Fruit fly (Drosophila melanogaster) whole organism, embryonic: ENCODE measurements around the gene Nf-YA.
A peak's percentile ranks its signal among the peaks of the same experiment; 100 is the strongest.

Experiments
- Blimp-1 ChIP-seq: fragments of 200-800 bp; sonication (Bioruptor generic); optimal IDR thresholded peaks from 3 replicates; lab custom pipeline; 2018; ENCODE audit warnings: missing biosample characterization, missing genetic modification characterization, mild to moderate bottlenecking, moderate library complexity, missing genetic modification reagents
- CG12071 ChIP-seq: fragments of 200-800 bp; sonication (Bioruptor generic); optimal IDR thresholded peaks from 3 replicates; lab custom pipeline; 2018; ENCODE audit warnings: missing biosample characterization, mild to moderate bottlenecking, missing genetic modification characterization
- CG15601 ChIP-seq: fragments of 200-800 bp; sonication (Bioruptor generic); optimal IDR thresholded peaks from 3 replicates; lab custom pipeline; 2019; ENCODE audit warnings: missing biosample characterization, mild to moderate bottlenecking, missing genetic modification characterization, moderate library complexity
- CG17802 ChIP-seq: fragments of 200-800 bp; sonication (Bioruptor generic); optimal IDR thresholded peaks from 2 replicates; lab custom pipeline; 2018; ENCODE audit warnings: missing biosample characterization, mild to moderate bottlenecking, missing genetic modification characterization, moderate library complexity
- CG18764 ChIP-seq: fragments of 200-800 bp; sonication (Bioruptor generic); optimal IDR thresholded peaks from 3 replicates; lab custom pipeline; 2016; ENCODE audit warnings: missing biosample characterization, missing genetic modification characterization
- CG2678 ChIP-seq: fragments of 200-800 bp; sonication (Bioruptor generic); optimal IDR thresholded peaks from 3 replicates; lab custom pipeline; 2019; ENCODE audit warnings: missing biosample characterization, mild to moderate bottlenecking, missing genetic modification characterization, moderate library complexity
- CG30403 ChIP-seq: fragments of 200-800 bp; sonication (Bioruptor generic); optimal IDR thresholded peaks from 3 replicates; lab custom pipeline; 2016; ENCODE audit warnings: missing biosample characterization, missing genetic modification characterization
- CG4424 ChIP-seq: fragments of 200-800 bp; sonication (Bioruptor generic); optimal IDR thresholded peaks from 3 replicates; lab custom pipeline; 2016; ENCODE audit warnings: missing biosample characterization, missing genetic modification characterization
- CG4730 ChIP-seq: fragments of 200-800 bp; sonication (Bioruptor generic); IDR thresholded peaks from 2 replicates; pipeline ENCODE4 v1.3.6; 2022; ENCODE audit warnings: missing biosample characterization, missing genetic modification characterization
- CG6854 ChIP-seq: fragments of 200-800 bp; sonication (Bioruptor generic); optimal IDR thresholded peaks from 3 replicates; lab custom pipeline; 2017; ENCODE audit warnings: missing biosample characterization, mild to moderate bottlenecking, missing genetic modification characterization
- CG7556 ChIP-seq: fragments of 200-800 bp; sonication (Bioruptor generic); optimal IDR thresholded peaks from 2 replicates; lab custom pipeline; 2017; ENCODE audit warnings: missing biosample characterization, mild to moderate bottlenecking, missing genetic modification characterization
- CG7839 ChIP-seq: fragments of 200-800 bp; sonication (Bioruptor generic); optimal IDR thresholded peaks from 3 replicates; lab custom pipeline; 2018; ENCODE audit warnings: missing biosample characterization, mild to moderate bottlenecking, missing genetic modification characterization, moderate library complexity
- CG8944 ChIP-seq: fragments of 200-800 bp; sonication (Bioruptor generic); optimal IDR thresholded peaks from 3 replicates; lab custom pipeline; 2016; ENCODE audit warnings: missing biosample characterization, missing genetic modification characterization
- CHES-1-like ChIP-seq: fragments of 200-800 bp; sonication (Bioruptor generic); optimal IDR thresholded peaks from 2 replicates; lab custom pipeline; 2016; ENCODE audit warnings: missing biosample characterization, missing genetic modification characterization
- CoRest ChIP-seq: fragments of 200-800 bp; sonication (Bioruptor generic); optimal IDR thresholded peaks from 3 replicates; lab custom pipeline; 2018; ENCODE audit warnings: missing biosample characterization, mild to moderate bottlenecking, missing genetic modification characterization, moderate library complexity
- Dad ChIP-seq: fragments of 200-800 bp; sonication (Bioruptor generic); optimal IDR thresholded peaks from 3 replicates; lab custom pipeline; 2016; ENCODE audit warnings: missing biosample characterization, missing genetic modification characterization
- Drgx ChIP-seq: fragments of 200-800 bp; sonication (Bioruptor generic); IDR thresholded peaks from 2 replicates; pipeline ENCODE4 v1.3.6; 2022; ENCODE audit warnings: missing biosample characterization, missing genetic modification characterization
- Eip74EF ChIP-seq, 2 experiments: fragments of 200-800 bp in 1 of 2; fragments of >200 bp in 1 of 2; sonication (Bioruptor generic) in 1 of 2; optimal IDR thresholded peaks; 2 replicates each; lab custom pipeline; 2017 to 2019; ENCODE audit warnings: missing biosample characterization in 2 of 2, missing genetic modification characterization in 2 of 2, mild to moderate bottlenecking in 1 of 2, moderate library complexity in 1 of 2
- Fer2 ChIP-seq: fragments of 200-800 bp; sonication (Bioruptor generic); optimal IDR thresholded peaks from 2 replicates; lab custom pipeline; 2018; ENCODE audit warnings: missing biosample characterization, mild to moderate bottlenecking, missing genetic modification characterization, moderate library complexity
- Fer3 ChIP-seq: fragments of 200-800 bp; sonication (Bioruptor generic); optimal IDR thresholded peaks from 2 replicates; lab custom pipeline; 2018; ENCODE audit warnings: missing biosample characterization, mild to moderate bottlenecking, missing genetic modification characterization, moderate library complexity
- Gsc ChIP-seq: fragments of 200-800 bp; sonication (Bioruptor generic); IDR thresholded peaks from 2 replicates; pipeline ENCODE4 v1.3.6; 2022; ENCODE audit warnings: missing biosample characterization, missing genetic modification characterization
- H15 ChIP-seq: fragments of 200-800 bp; sonication (Bioruptor generic); IDR thresholded peaks from 3 replicates; pipeline ENCODE4 v1.3.6; 2022; ENCODE audit warnings: missing biosample characterization, missing genetic modification characterization
- H2.0 ChIP-seq: fragments of 200-800 bp; sonication (Bioruptor generic); IDR thresholded peaks from 2 replicates; pipeline ENCODE4 v1.3.6; 2022; ENCODE audit warnings: missing biosample characterization, missing genetic modification characterization
- Hmx ChIP-seq: fragments of 200-800 bp; sonication (Bioruptor generic); optimal IDR thresholded peaks from 2 replicates; lab custom pipeline; 2016; ENCODE audit warnings: missing biosample characterization, missing genetic modification characterization
- Kr ChIP-seq: fragments of 200-800 bp; sonication (Bioruptor generic); optimal IDR thresholded peaks from 2 replicates; lab custom pipeline; 2017; ENCODE audit warnings: missing biosample characterization, mild to moderate bottlenecking, missing genetic modification characterization
- Meics ChIP-seq: fragments of 200-800 bp; sonication (Bioruptor generic); optimal IDR thresholded peaks from 2 replicates; lab custom pipeline; 2017; ENCODE audit warnings: missing biosample characterization, mild to moderate bottlenecking, missing genetic modification characterization
- NC2β ChIP-seq: fragments of 200-800 bp; sonication (Bioruptor generic); optimal IDR thresholded peaks from 2 replicates; lab custom pipeline; 2016; ENCODE audit warnings: missing biosample characterization, missing genetic modification characterization
- Opbp ChIP-seq: fragments of 200-800 bp; sonication (Bioruptor generic); IDR thresholded peaks from 3 replicates; pipeline ENCODE4 v1.3.6; 2022; ENCODE audit warnings: missing biosample characterization, missing genetic modification characterization; ENCODE audit not compliant: partially characterized antibody
- Ravus ChIP-seq: fragments of 200-800 bp; sonication (Bioruptor generic); IDR thresholded peaks from 2 replicates; pipeline ENCODE4 v1.3.6; 2022; ENCODE audit warnings: missing biosample characterization, missing genetic modification characterization
- Usf ChIP-seq: fragments of 200-800 bp; sonication (Bioruptor generic); optimal IDR thresholded peaks from 2 replicates; lab custom pipeline; 2017; ENCODE audit warnings: missing genotype, missing biosample characterization, missing genetic modification characterization
- ash1 ChIP-seq: fragments of 200-800 bp; sonication (Bioruptor generic); optimal IDR thresholded peaks from 2 replicates; lab custom pipeline; 2018; ENCODE audit warnings: missing biosample characterization, mild to moderate bottlenecking, missing genetic modification characterization
- ci ChIP-seq: fragments of 200-800 bp; sonication (Bioruptor generic); IDR thresholded peaks from 3 replicates; pipeline ENCODE4 v1.3.6; 2022; ENCODE audit warnings: missing biosample characterization, missing genetic modification characterization
- cwo ChIP-seq: fragments of 200-800 bp; sonication (Bioruptor generic); optimal IDR thresholded peaks from 3 replicates; lab custom pipeline; 2017; ENCODE audit warnings: missing biosample characterization, missing genetic modification characterization, mild to moderate bottlenecking, moderate library complexity, missing genetic modification reagents
- fd3F ChIP-seq: fragments of 200-800 bp; sonication (Bioruptor generic); optimal IDR thresholded peaks from 2 replicates; lab custom pipeline; 2018; ENCODE audit warnings: missing biosample characterization, mild to moderate bottlenecking, missing genetic modification characterization, moderate library complexity
- gce ChIP-seq: fragments of 200-800 bp; sonication (Bioruptor generic); IDR thresholded peaks from 3 replicates; pipeline ENCODE4 v1.3.6; 2022; ENCODE audit warnings: missing biosample characterization, missing genetic modification characterization
- gro ChIP-seq: fragments of 200-800 bp; sonication (Bioruptor generic); optimal IDR thresholded peaks from 2 replicates; lab custom pipeline; 2016; ENCODE audit warnings: missing biosample characterization, missing genetic modification characterization
- insv ChIP-seq, 2 experiments: fragments of 200-800 bp; sonication (Bioruptor generic); optimal IDR thresholded peaks; 3 replicates each; lab custom pipeline; 2016 to 2018; ENCODE audit warnings: missing biosample characterization in 2 of 2, missing genetic modification characterization in 2 of 2
- inv ChIP-seq: fragments of 200-800 bp; sonication (Bioruptor generic); IDR thresholded peaks from 2 replicates; pipeline ENCODE4 v1.3.6; 2022; ENCODE audit warnings: missing biosample characterization, missing genetic modification characterization; ENCODE audit not compliant: partially characterized antibody
- klu ChIP-seq: fragments of 200-800 bp; sonication (Bioruptor generic); IDR thresholded peaks from 2 replicates; pipeline ENCODE4 v1.3.6; 2022; ENCODE audit warnings: missing biosample characterization, missing genetic modification characterization
- knrl ChIP-seq: fragments of 200-800 bp; sonication (Bioruptor generic); IDR thresholded peaks from 3 replicates; pipeline ENCODE4 v1.3.6; 2022; ENCODE audit warnings: missing biosample characterization, missing genetic modification characterization; ENCODE audit not compliant: partially characterized antibody
- lbe ChIP-seq: fragments of 200-800 bp; sonication (Bioruptor generic); optimal IDR thresholded peaks from 2 replicates; lab custom pipeline; 2016; ENCODE audit warnings: missing biosample characterization, mild to moderate bottlenecking, missing genetic modification characterization
- nmo ChIP-seq: fragments of 200-800 bp; sonication (Bioruptor generic); optimal IDR thresholded peaks from 2 replicates; lab custom pipeline; 2018; ENCODE audit warnings: missing biosample characterization, mild to moderate bottlenecking, missing genetic modification characterization, moderate library complexity
- odd ChIP-seq: fragments of 200-800 bp; sonication (Bioruptor generic); optimal IDR thresholded peaks from 2 replicates; lab custom pipeline; 2017; ENCODE audit warnings: missing biosample characterization, mild to moderate bottlenecking, missing genetic modification characterization
- p53 ChIP-seq: fragments of 200-800 bp; sonication (Bioruptor generic); optimal IDR thresholded peaks from 2 replicates; lab custom pipeline; 2016; ENCODE audit warnings: missing biosample characterization, missing genetic modification characterization
- prd ChIP-seq, 3 experiments: fragments of >200 bp in 2 of 3; fragments of 200-800 bp in 1 of 3; sonication (Bioruptor generic) in 1 of 3; optimal IDR thresholded peaks in 2 of 3; IDR thresholded peaks in 1 of 3; 2 replicates in 2 of 3; 3 replicates in 1 of 3; pipeline versions ENCODE4 v1.3.6 to Lab custom; 2017 to 2022; ENCODE audit warnings: missing biosample characterization in 1 of 3, missing genetic modification characterization in 1 of 3
- ranshi ChIP-seq: fragments of 200-800 bp; sonication (Bioruptor generic); IDR thresholded peaks from 2 replicates; pipeline ENCODE4 v1.3.6; 2022; ENCODE audit warnings: missing biosample characterization, missing genetic modification characterization
- sd ChIP-seq: fragments of 200-800 bp; sonication (Bioruptor generic); optimal IDR thresholded peaks from 3 replicates; lab custom pipeline; 2018; ENCODE audit warnings: missing biosample characterization, mild to moderate bottlenecking, missing genetic modification characterization, moderate library complexity
- sob ChIP-seq: fragments of 200-800 bp; sonication (Bioruptor generic); IDR thresholded peaks from 2 replicates; pipeline ENCODE4 v1.3.6; 2022; ENCODE audit warnings: missing biosample characterization, missing genetic modification characterization
- sr ChIP-seq: fragments of 200-800 bp; sonication (Bioruptor generic); IDR thresholded peaks from 3 replicates; pipeline ENCODE4 v1.3.6; 2022; ENCODE audit warnings: missing biosample characterization, missing genetic modification characterization
- wor ChIP-seq: fragments of 200-800 bp; sonication (Bioruptor generic); IDR thresholded peaks from 2 replicates; pipeline ENCODE4 v1.3.6; 2022; ENCODE audit warnings: missing biosample characterization, missing genetic modification characterization

The Nf-YA gene

DNA sequence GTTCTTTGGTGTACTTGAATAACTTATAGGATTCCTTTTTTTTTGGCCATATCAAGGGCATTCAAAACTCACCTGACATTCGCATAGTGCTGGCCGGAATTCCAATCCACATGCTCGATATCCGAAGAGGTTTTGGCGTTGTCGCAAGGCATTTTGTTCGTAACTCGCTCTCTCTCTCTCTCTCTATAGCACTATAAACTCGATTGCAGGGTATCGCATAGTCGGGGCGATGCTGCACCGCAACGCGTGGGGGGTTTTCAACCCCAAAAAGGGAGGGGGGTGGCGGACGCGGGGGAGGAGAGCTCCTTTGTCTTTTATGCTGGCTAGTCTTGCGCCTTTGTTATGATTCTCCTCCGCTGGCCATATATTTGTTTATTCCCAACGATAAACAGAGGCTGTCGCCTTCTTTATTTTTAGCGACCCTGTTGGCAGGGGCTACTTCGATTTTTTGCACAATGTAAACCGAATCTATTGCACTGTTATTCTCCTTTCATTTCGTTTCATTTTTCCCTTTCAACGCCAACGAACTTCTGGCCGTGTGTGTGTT, 43.6 kb downstream of the Nf-YA start (continued):
- no peak for TF ChIP-seq CG2678
- TF ChIP-seq wor: no peak
- TF ChIP-seq insv (GFP tag; optimal IDR thresholded peaks at IDR 0.05; lab: Kevin White, UChicago): no peak
- no peak for TF ChIP-seq CG4730
- TF ChIP-seq sob (GFP tag; lab: Robert Waterston, UW): no peak
- peak; percentile 30 for TF ChIP-seq sd (tag; lab: Kevin White, UChicago)
- no peak for TF ChIP-seq gro
- no peak for TF ChIP-seq CG12071 (GFP tag; lab: Kevin White, UChicago)
- TF ChIP-seq Gsc (GFP tag; lab: Robert Waterston, UW): no peak
- TF ChIP-seq Ravus (GFP tag; lab: Robert Waterston, UW): no peak
- no peak for TF ChIP-seq inv (GFP tag; lab: Robert Waterston, UW)
- TF ChIP-seq CHES-1-like (GFP tag; lab: Kevin White, UChicago): no peak
- no peak for TF ChIP-seq CG6854 (GFP tag; lab: Kevin White, UChicago)
- no peak for TF ChIP-seq lbe (GFP tag; lab: Kevin White, UChicago)
- TF ChIP-seq Meics (GFP tag; lab: Kevin White, UChicago): no peak
- no peak for TF ChIP-seq Eip74EF (GFP tag; optimal IDR thresholded peaks at IDR 0.05; lab: Kevin White, UChicago)
- TF ChIP-seq ash1: no peak
- TF ChIP-seq H2.0: no peak
- TF ChIP-seq Drgx (GFP tag; lab: Robert Waterston, UW): peak; percentile 42; the same call in 1 of the 2 replicates
- no peak for TF ChIP-seq Dad
- TF ChIP-seq gce (GFP tag; lab: Robert Waterston, UW): no peak
- TF ChIP-seq fd3F: no peak
- TF ChIP-seq cwo: no peak
- no peak for TF ChIP-seq prd (optimal IDR thresholded peaks at IDR 0.05; lab: Kevin White, UChicago)
- peak; percentile 31; the same call in 1 of the 3 replicates for TF ChIP-seq prd (GFP tag; IDR thresholded peaks at IDR 0.05; lab: Robert Waterston, UW)
- TF ChIP-seq CG30403 (GFP tag; lab: Kevin White, UChicago): no peak
- no peak for TF ChIP-seq CG8944
- no peak for TF ChIP-seq p53 (GFP tag; lab: Kevin White, UChicago)
- no peak for TF ChIP-seq klu (GFP tag; lab: Robert Waterston, UW)
- peak; percentile 54; the same call in 2 of the 3 replicates for TF ChIP-seq ci (GFP tag; lab: Robert Waterston, UW)
- 0 out of 3 replicates have a peak, but pooled peaks have one; percentile 41 for TF ChIP-seq H15 (GFP tag; lab: Robert Waterston, UW)
- no peak for TF ChIP-seq CG7556 (GFP tag; lab: Kevin White, UChicago)
- no peak for TF ChIP-seq CG18764 (GFP tag; lab: Kevin White, UChicago)
- TF ChIP-seq Fer2 (tag; lab: Kevin White, UChicago): no peak
- no peak for TF ChIP-seq Kr (GFP tag; lab: Kevin White, UChicago)
- peak; percentile 13 for TF ChIP-seq CG7839 (tag; lab: Kevin White, UChicago)
- TF ChIP-seq odd (GFP tag; lab: Kevin White, UChicago): no peak
- no peak for TF ChIP-seq CG17802 (tag; lab: Kevin White, UChicago)
- no peak for TF ChIP-seq sr (GFP tag; lab: Robert Waterston, UW)
- no peak for TF ChIP-seq nmo
- peak; percentile 25 for TF ChIP-seq CG4424 (GFP tag; lab: Kevin White, UChicago)
- 0 out of 3 replicates have a peak, but pooled peaks have one; percentile 13 for TF ChIP-seq Opbp
- no peak for TF ChIP-seq Hmx (GFP tag; lab: Kevin White, UChicago)
- TF ChIP-seq Usf (GFP tag; lab: Kevin White, UChicago): no peak
- no peak for TF ChIP-seq CoRest (tag; lab: Kevin White, UChicago)
- TF ChIP-seq knrl: no peak
- TF ChIP-seq NC2β: no peak
- TF ChIP-seq Blimp-1 (GFP tag; lab: Kevin White, UChicago): no peak
- no peak for TF ChIP-seq CG15601 (tag; lab: Kevin White, UChicago)
- TF ChIP-seq Fer3: no peak
- TF ChIP-seq ranshi (GFP tag; lab: Robert Waterston, UW): no peak
